Worm (Caenorhabditis elegans) whole organism, midembryonic: ENCODE data around the gene nhr-60.
"Not testable (repeated sequence)": the region's sequence is repeated elsewhere in the genome, so short reads cannot be mapped to it uniquely, and the experiment has no call there.

ENCODE experiments used
- med-1 ChIP-seq: sonication (generic microtip); optimal IDR thresholded peaks from 2 replicates; lab custom pipeline; 2017; ENCODE audit warnings: missing genetic modification characterization, mild to moderate bottlenecking, missing compliant biosample characterization, antibody characterized with exemption, missing genetic modification reagents; ENCODE audit not compliant: insufficient read depth
- tab-1 ChIP-seq: fragments of 200-800 bp; sonication (Bioruptor generic); IDR thresholded peaks from 2 replicates; pipeline ENCODE4 v1.3.6; 2022; ENCODE audit warnings: missing genetic modification characterization, missing compliant biosample characterization

DNA sequence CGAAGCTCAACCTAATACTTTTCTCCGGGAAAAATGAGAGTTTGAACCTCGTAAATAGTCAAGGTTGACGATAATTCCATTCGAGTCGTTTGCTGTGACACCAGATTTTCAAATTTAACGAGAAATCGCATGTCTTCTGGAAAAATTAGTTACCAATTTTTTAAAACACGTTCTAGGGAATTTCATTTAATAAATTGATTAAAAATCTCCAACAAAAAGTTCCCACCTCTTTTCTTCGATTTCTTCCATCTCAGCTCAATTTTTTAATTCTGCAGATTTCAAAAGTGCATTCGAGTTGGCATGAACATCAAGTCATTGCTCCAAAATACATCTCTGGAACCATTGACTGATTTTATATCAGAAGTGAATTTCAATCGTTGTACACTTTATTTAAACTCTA is 38.9 kb upstream of the nhr-60 start, which contains the start of gene nhr-282:
- not testable (repeated sequence) for TF ChIP-seq tab-1 (GFP tag; lab: Robert Waterston, UW); med-1 (GFP tag; lab: Kevin White, UChicago)
